Fruit fly (Drosophila melanogaster) whole organism, prepupa: Measurements from ENCODE around the gene RpL17.

Experiments
- CG10669 ChIP-seq: fragments of 200-800 bp; sonication (Bioruptor generic); optimal IDR thresholded peaks from 3 replicates; lab custom pipeline; 2018; ENCODE audit warnings: missing biosample characterization, mild to moderate bottlenecking, missing genetic modification characterization, moderate library complexity
- CG11294 ChIP-seq: fragments of 200-800 bp; sonication (Bioruptor generic); IDR thresholded peaks from 2 replicates; pipeline ENCODE4 v1.3.6; 2022; ENCODE audit warnings: missing biosample characterization, missing genetic modification characterization
- CG1621 ChIP-seq: fragments of 200-800 bp; sonication (Bioruptor generic); optimal IDR thresholded peaks from 3 replicates; lab custom pipeline; 2018; ENCODE audit warnings: missing biosample characterization, mild to moderate bottlenecking, missing genetic modification characterization
- CG16779 ChIP-seq: fragments of 200-800 bp; sonication (Bioruptor generic); optimal IDR thresholded peaks from 3 replicates; lab custom pipeline; 2017; ENCODE audit warnings: missing biosample characterization, mild to moderate bottlenecking, missing genetic modification characterization
- CG31627 ChIP-seq: fragments of 200-800 bp; sonication (Bioruptor generic); optimal IDR thresholded peaks from 3 replicates; lab custom pipeline; 2016; ENCODE audit warnings: missing biosample characterization, missing genetic modification characterization
- CG34406 ChIP-seq: fragments of 200-800 bp; sonication (Bioruptor generic); optimal IDR thresholded peaks from 3 replicates; lab custom pipeline; 2016; ENCODE audit warnings: missing biosample characterization, missing genetic modification characterization
- Ets21C ChIP-seq: fragments of 200-800 bp; sonication (Bioruptor generic); optimal IDR thresholded peaks from 3 replicates; lab custom pipeline; 2016; ENCODE audit warnings: missing biosample characterization, missing genetic modification characterization
- Hr39 ChIP-seq: fragments of 200-800 bp; sonication (Bioruptor generic); optimal IDR thresholded peaks from 2 replicates; lab custom pipeline; 2016; ENCODE audit warnings: missing biosample characterization, missing genetic modification characterization
- OdsH ChIP-seq: fragments of 200-800 bp; sonication (Bioruptor generic); optimal IDR thresholded peaks from 3 replicates; lab custom pipeline; 2016; ENCODE audit warnings: missing biosample characterization, missing genetic modification characterization
- salr ChIP-seq, 2 experiments: fragments of 200-800 bp; sonication (Bioruptor generic); optimal IDR thresholded peaks; 3 replicates each; lab custom pipeline; 2016 to 2018; ENCODE audit warnings: missing biosample characterization in 2 of 2, missing genetic modification characterization in 2 of 2, mild to moderate bottlenecking in 1 of 2
- vri ChIP-seq: fragments of 200-800 bp; sonication (Bioruptor generic); optimal IDR thresholded peaks from 3 replicates; lab custom pipeline; 2016; ENCODE audit warnings: missing biosample characterization, mild to moderate bottlenecking, missing genetic modification characterization

dm6 chrX:6779609-6780139 lies 35.6 kb upstream of the RpL17 start, which contains the start of gene shf:
- TF ChIP-seq vri (GFP tag; lab: Kevin White, UChicago) (no peak), OdsH (GFP tag; lab: Kevin White, UChicago) (no peak), Hr39 (no peak), salr (GFP tag; optimal IDR thresholded peaks at IDR 0.05; lab: Kevin White, UChicago) (no peak), CG11294 (GFP tag; lab: Robert Waterston, UW) (no peak), CG16779 (tag; lab: Kevin White, UChicago) (no peak), CG10669 (GFP tag; lab: Kevin White, UChicago) (no peak), CG31627 (peak; percentile 3), Ets21C (GFP tag; lab: Kevin White, UChicago) (no peak), CG34406 (no peak), CG1621 (tag; lab: Kevin White, UChicago) (no peak)
